Fruit fly (Drosophila melanogaster): Measurements from ENCODE around the gene emb.

dm6 chr2L:8364006-8364956, 39.1 kb upstream of the emb start, which contains the start of the genes RpS13 and CSN8:
- TF ChIP-seq h (GFP tag; optimal IDR thresholded peaks at IDR 0.05) (peak; percentile 58), Dif (GFP tag; optimal IDR thresholded peaks at IDR 0.05; ENCODE audit: partially characterized antibody) (no peak), dmrt93B (GFP tag; optimal IDR thresholded peaks at IDR 0.05) (no peak), OdsH (GFP tag; optimal IDR thresholded peaks at IDR 0.05) (no peak), brk (GFP tag; optimal IDR thresholded peaks at IDR 0.05) (peak; percentile 38), Dfd (GFP tag; optimal IDR thresholded peaks at IDR 0.05) (no peak), sage (GFP tag; optimal IDR thresholded peaks at IDR 0.05) (no peak), Rel (GFP tag; optimal IDR thresholded peaks at IDR 0.05) (no peak), Rel (tag; optimal IDR thresholded peaks at IDR 0.05) (peak; percentile 3), Hr78 (GFP tag; optimal IDR thresholded peaks at IDR 0.05) (no peak), psq (GFP tag; optimal IDR thresholded peaks at IDR 0.05) (no peak), Hr83 (GFP tag; optimal IDR thresholded peaks at IDR 0.05; ENCODE audit: poor library complexity, severe bottlenecking) (no peak)
